Fruit fly (Drosophila melanogaster) whole organism, embryonic: ENCODE data around the gene CG7974.
A peak's percentile ranks its signal among the peaks of the same experiment; 100 is the strongest.

Source experiments
- Atf-2 ChIP-seq: fragments of 200-800 bp; sonication (Bioruptor generic); optimal IDR thresholded peaks from 2 replicates; lab custom pipeline; 2016; ENCODE audit warnings: missing biosample characterization, missing genetic modification characterization
- Bgb ChIP-seq: fragments of 200-800 bp; sonication (Bioruptor generic); IDR thresholded peaks from 2 replicates; pipeline ENCODE4 v1.3.6; 2022; ENCODE audit warnings: missing biosample characterization, missing genetic modification characterization; ENCODE audit not compliant: partially characterized antibody
- CG11093 ChIP-seq: fragments of 200-800 bp; sonication (Bioruptor generic); IDR thresholded peaks from 3 replicates; pipeline ENCODE4 v1.3.6; 2022; ENCODE audit warnings: missing biosample characterization, missing genetic modification characterization
- CG1233 ChIP-seq: fragments of 200-800 bp; sonication (Bioruptor generic); optimal IDR thresholded peaks from 4 replicates; lab custom pipeline; 2018; ENCODE audit warnings: missing biosample characterization, mild to moderate bottlenecking, missing genetic modification characterization
- CG12942 ChIP-seq: fragments of 200-800 bp; sonication (Bioruptor generic); optimal IDR thresholded peaks from 3 replicates; lab custom pipeline; 2016; ENCODE audit warnings: missing biosample characterization, missing genetic modification characterization
- CG15479 ChIP-seq: fragments of 200-800 bp; sonication (Bioruptor generic); optimal IDR thresholded peaks from 3 replicates; lab custom pipeline; 2019; ENCODE audit warnings: missing biosample characterization, mild to moderate bottlenecking, missing genetic modification characterization, moderate library complexity
- CG17361 ChIP-seq: fragments of 200-800 bp; sonication (Bioruptor generic); IDR thresholded peaks from 3 replicates; pipeline ENCODE4 v1.3.6; 2022; ENCODE audit warnings: missing biosample characterization, missing genetic modification characterization
- CG17385 ChIP-seq: fragments of 200-800 bp; sonication (Bioruptor generic); optimal IDR thresholded peaks from 3 replicates; lab custom pipeline; 2018; ENCODE audit warnings: missing biosample characterization, mild to moderate bottlenecking, missing genetic modification characterization
- CG2875 ChIP-seq: fragments of 200-800 bp; sonication (Bioruptor generic); optimal IDR thresholded peaks from 2 replicates; lab custom pipeline; 2017; ENCODE audit warnings: missing biosample characterization, mild to moderate bottlenecking, missing genetic modification characterization, missing genetic modification reagents
- CG32772 ChIP-seq: fragments of 200-800 bp; sonication (Bioruptor generic); IDR thresholded peaks from 2 replicates; pipeline ENCODE4 v1.3.6; 2022; ENCODE audit warnings: missing biosample characterization, missing genetic modification characterization
- CG3995 ChIP-seq: fragments of 200-800 bp; sonication (Bioruptor generic); optimal IDR thresholded peaks from 3 replicates; lab custom pipeline; 2016; ENCODE audit warnings: missing biosample characterization, missing genetic modification characterization
- CG4424 ChIP-seq: fragments of 200-800 bp; sonication (Bioruptor generic); optimal IDR thresholded peaks from 3 replicates; lab custom pipeline; 2016; ENCODE audit warnings: missing biosample characterization, missing genetic modification characterization
- CG6654 ChIP-seq: fragments of 200-800 bp; sonication (Bioruptor generic); optimal IDR thresholded peaks from 2 replicates; lab custom pipeline; 2017; ENCODE audit warnings: missing biosample characterization, mild to moderate bottlenecking, missing genetic modification characterization
- CG7786 ChIP-seq: fragments of 200-800 bp; sonication (Bioruptor generic); optimal IDR thresholded peaks from 2 replicates; lab custom pipeline; 2016; ENCODE audit warnings: missing biosample characterization, missing genetic modification characterization
- CG8089 ChIP-seq: fragments of 200-800 bp; sonication (Bioruptor generic); optimal IDR thresholded peaks from 3 replicates; lab custom pipeline; 2016; ENCODE audit warnings: missing biosample characterization, missing genetic modification characterization
- CkIIα-i1 ChIP-seq: fragments of 200-800 bp; sonication (Bioruptor generic); IDR thresholded peaks from 2 replicates; pipeline ENCODE4 v1.3.6; 2022; ENCODE audit warnings: missing biosample characterization, missing genetic modification characterization
- Dek ChIP-seq: fragments of 200-800 bp; sonication (Bioruptor generic); optimal IDR thresholded peaks from 3 replicates; lab custom pipeline; 2019; ENCODE audit warnings: missing biosample characterization, mild to moderate bottlenecking, missing genetic modification characterization, moderate library complexity
- Dfd ChIP-seq, 2 experiments: fragments of >200 bp; optimal IDR thresholded peaks; 2 replicates each; lab custom pipeline; 2017; ENCODE audit warnings: missing biosample characterization in 2 of 2, missing genetic modification characterization in 2 of 2
- Drgx ChIP-seq: fragments of 200-800 bp; sonication (Bioruptor generic); IDR thresholded peaks from 2 replicates; pipeline ENCODE4 v1.3.6; 2022; ENCODE audit warnings: missing biosample characterization, missing genetic modification characterization
- ERR ChIP-seq: fragments of 200-800 bp; sonication (Bioruptor generic); optimal IDR thresholded peaks from 2 replicates; lab custom pipeline; 2016; ENCODE audit warnings: missing biosample characterization, missing genetic modification characterization
- Fer3 ChIP-seq: fragments of 200-800 bp; sonication (Bioruptor generic); optimal IDR thresholded peaks from 2 replicates; lab custom pipeline; 2018; ENCODE audit warnings: missing biosample characterization, mild to moderate bottlenecking, missing genetic modification characterization, moderate library complexity
- Hmx ChIP-seq: fragments of 200-800 bp; sonication (Bioruptor generic); optimal IDR thresholded peaks from 2 replicates; lab custom pipeline; 2016; ENCODE audit warnings: missing biosample characterization, missing genetic modification characterization
- Lim3 ChIP-seq: fragments of 200-800 bp; sonication (Bioruptor generic); IDR thresholded peaks from 2 replicates; pipeline ENCODE4 v1.3.6; 2022; ENCODE audit warnings: missing biosample characterization, missing genetic modification characterization
- Nf-YC ChIP-seq: fragments of 200-800 bp; optimal IDR thresholded peaks from 3 replicates; lab custom pipeline; 2019; ENCODE audit warnings: missing biosample characterization, mild to moderate bottlenecking, missing genetic modification characterization, moderate library complexity
- Oli ChIP-seq: fragments of 200-800 bp; sonication (Bioruptor generic); optimal IDR thresholded peaks from 2 replicates; lab custom pipeline; 2018; ENCODE audit warnings: missing biosample characterization, mild to moderate bottlenecking, missing genetic modification characterization, moderate library complexity
- Sry-δ ChIP-seq: fragments of 200-800 bp; sonication (Bioruptor generic); optimal IDR thresholded peaks from 2 replicates; lab custom pipeline; 2016; ENCODE audit warnings: missing biosample characterization, missing genetic modification characterization
- Ssrp ChIP-seq: fragments of 200-800 bp; sonication (Bioruptor generic); optimal IDR thresholded peaks from 2 replicates; lab custom pipeline; 2018; ENCODE audit warnings: missing biosample characterization, mild to moderate bottlenecking, missing genetic modification characterization, moderate library complexity
- ab ChIP-seq: fragments of 200-800 bp; sonication (Bioruptor generic); optimal IDR thresholded peaks from 2 replicates; lab custom pipeline; 2016; ENCODE audit warnings: missing biosample characterization, missing genetic modification characterization
- btn ChIP-seq: fragments of 200-800 bp; sonication (Bioruptor generic); optimal IDR thresholded peaks from 2 replicates; lab custom pipeline; 2016; ENCODE audit warnings: missing biosample characterization, missing genetic modification characterization
- cato ChIP-seq: fragments of 200-800 bp; sonication (Bioruptor generic); optimal IDR thresholded peaks from 2 replicates; lab custom pipeline; 2016; ENCODE audit warnings: missing biosample characterization, missing genetic modification characterization, borderline replicate concordance
- chif ChIP-seq, 2 experiments: fragments of 200-800 bp; sonication (Bioruptor generic); optimal IDR thresholded peaks; 3 replicates each; lab custom pipeline; 2016; ENCODE audit warnings: missing biosample characterization in 2 of 2, missing genetic modification characterization in 2 of 2
- dimm ChIP-seq: fragments of 200-800 bp; sonication (Bioruptor generic); IDR thresholded peaks from 2 replicates; pipeline ENCODE4 v1.3.6; 2022; ENCODE audit warnings: missing biosample characterization, missing genetic modification characterization
- disco-r ChIP-seq: fragments of 200-800 bp; sonication (Bioruptor generic); optimal IDR thresholded peaks from 2 replicates; lab custom pipeline; 2016; ENCODE audit warnings: missing biosample characterization, missing genetic modification characterization
- en ChIP-seq: fragments of 200-800 bp; sonication (Bioruptor generic); optimal IDR thresholded peaks from 2 replicates; lab custom pipeline; 2016; ENCODE audit warnings: missing biosample characterization, missing genetic modification characterization
- esg ChIP-seq: fragments of 200-800 bp; sonication (Bioruptor generic); conservative IDR thresholded peaks from 2 replicates; pipeline ENCODE4 v1.3.6; 2022; ENCODE audit warnings: missing biosample characterization, missing genetic modification characterization
- eyg ChIP-seq: fragments of 200-800 bp; sonication (Bioruptor generic); optimal IDR thresholded peaks from 3 replicates; lab custom pipeline; 2016; ENCODE audit warnings: missing biosample characterization, missing genetic modification characterization
- ftz-f1 ChIP-seq: fragments of 200-800 bp; sonication (Bioruptor generic); optimal IDR thresholded peaks from 2 replicates; lab custom pipeline; 2016; ENCODE audit warnings: missing biosample characterization, missing genetic modification characterization
- gce ChIP-seq: fragments of 200-800 bp; sonication (Bioruptor generic); IDR thresholded peaks from 3 replicates; pipeline ENCODE4 v1.3.6; 2022; ENCODE audit warnings: missing biosample characterization, missing genetic modification characterization
- gem ChIP-seq: fragments of 200-800 bp; sonication (Bioruptor generic); optimal IDR thresholded peaks from 2 replicates; lab custom pipeline; 2019; ENCODE audit warnings: missing biosample characterization, mild to moderate bottlenecking, missing genetic modification characterization, moderate library complexity
- grau ChIP-seq: fragments of 200-800 bp; optimal IDR thresholded peaks from 3 replicates; lab custom pipeline; 2019; ENCODE audit warnings: missing biosample characterization, mild to moderate bottlenecking, missing genetic modification characterization, moderate library complexity
- ham ChIP-seq: fragments of 200-800 bp; sonication (Bioruptor generic); IDR thresholded peaks from 2 replicates; pipeline ENCODE4 v1.3.6; 2022; ENCODE audit warnings: missing biosample characterization, missing genetic modification characterization
- lilli ChIP-seq: fragments of 200-800 bp; sonication (Bioruptor generic); optimal IDR thresholded peaks from 3 replicates; lab custom pipeline; 2016; ENCODE audit warnings: missing biosample characterization, missing genetic modification characterization
- lmd ChIP-seq: fragments of 200-800 bp; sonication (Bioruptor generic); IDR thresholded peaks from 2 replicates; pipeline ENCODE4 v1.3.6; 2022; ENCODE audit warnings: missing biosample characterization, missing genetic modification characterization
- nmo ChIP-seq: fragments of 200-800 bp; sonication (Bioruptor generic); optimal IDR thresholded peaks from 2 replicates; lab custom pipeline; 2018; ENCODE audit warnings: missing biosample characterization, mild to moderate bottlenecking, missing genetic modification characterization, moderate library complexity
- prd ChIP-seq, 3 experiments: fragments of >200 bp in 2 of 3; fragments of 200-800 bp in 1 of 3; sonication (Bioruptor generic) in 1 of 3; optimal IDR thresholded peaks in 2 of 3; IDR thresholded peaks in 1 of 3; 2 replicates in 2 of 3; 3 replicates in 1 of 3; pipeline versions ENCODE4 v1.3.6 to Lab custom; 2017 to 2022; ENCODE audit warnings: missing biosample characterization in 1 of 3, missing genetic modification characterization in 1 of 3
- psq ChIP-seq: fragments of 200-800 bp; sonication (Bioruptor generic); optimal IDR thresholded peaks from 2 replicates; lab custom pipeline; 2017; ENCODE audit warnings: missing biosample characterization, missing genetic modification characterization
- ro ChIP-seq: fragments of 200-800 bp; sonication (Bioruptor generic); IDR thresholded peaks from 2 replicates; pipeline ENCODE4 v1.3.6; 2022; ENCODE audit warnings: missing biosample characterization, missing genetic modification characterization
- sqz ChIP-seq: fragments of 200-800 bp; sonication (Bioruptor generic); optimal IDR thresholded peaks from 3 replicates; lab custom pipeline; 2018; ENCODE audit warnings: missing biosample characterization, mild to moderate bottlenecking, missing genetic modification characterization
- stwl ChIP-seq: fragments of 200-800 bp; sonication (Bioruptor generic); optimal IDR thresholded peaks from 3 replicates; lab custom pipeline; 2018; ENCODE audit warnings: missing biosample characterization, mild to moderate bottlenecking, missing genetic modification characterization, moderate library complexity
- tio ChIP-seq: fragments of 200-800 bp; sonication (Bioruptor generic); optimal IDR thresholded peaks from 2 replicates; lab custom pipeline; 2017; ENCODE audit warnings: missing biosample characterization, missing genetic modification characterization, inconsistent platforms
- tll ChIP-seq, 2 experiments: fragments of 200-800 bp in 1 of 2; fragments of >200 bp in 1 of 2; sonication (Bioruptor generic) in 1 of 2; optimal IDR thresholded peaks; 2 replicates each; lab custom pipeline; 2017 to 2019; ENCODE audit warnings: missing biosample characterization in 2 of 2, missing genetic modification characterization in 2 of 2, mild to moderate bottlenecking in 1 of 2, moderate library complexity in 1 of 2

Gene CG7974

dm6 chr3L:1647276-1647919, 17.5 kb upstream of the CG7974 start, which contains the start of the genes CG17249 and Bro (continued):
- no peak for TF ChIP-seq CG4424 (GFP tag; lab: Kevin White, UChicago)
- TF ChIP-seq Hmx (GFP tag; lab: Kevin White, UChicago) = no peak
- no peak for TF ChIP-seq prd (optimal IDR thresholded peaks at IDR 0.05; lab: Kevin White, UChicago)
- TF ChIP-seq prd (GFP tag; IDR thresholded peaks at IDR 0.05; lab: Robert Waterston, UW) = no peak
- TF ChIP-seq lmd = no peak
- no peak for TF ChIP-seq ab (GFP tag; lab: Kevin White, UChicago)
- no peak for TF ChIP-seq eyg (GFP tag; lab: Kevin White, UChicago)
- TF ChIP-seq Dek (tag; lab: Kevin White, UChicago) = no peak
- TF ChIP-seq Lim3 (GFP tag; lab: Robert Waterston, UW) = no peak
- no peak for TF ChIP-seq Oli (tag; lab: Kevin White, UChicago)
- TF ChIP-seq CG11093 (GFP tag; lab: Robert Waterston, UW) = no peak
- TF ChIP-seq CG2875 (GFP tag; lab: Kevin White, UChicago) = no peak
- TF ChIP-seq ftz-f1 = no peak
- no peak for TF ChIP-seq sqz
- TF ChIP-seq nmo (GFP tag; lab: Kevin White, UChicago) = peak; percentile 31
- peak; percentile 9 for TF ChIP-seq CG12942 (GFP tag; lab: Kevin White, UChicago)
- TF ChIP-seq CG17385 = peak; percentile 38
- TF ChIP-seq CG17361 (GFP tag; lab: Robert Waterston, UW) = no peak
- TF ChIP-seq Dfd (GFP tag; optimal IDR thresholded peaks at IDR 0.05; lab: Kevin White, UChicago) = no peak
- TF ChIP-seq gce (GFP tag; lab: Robert Waterston, UW) = no peak
- TF ChIP-seq esg = no peak
- no peak for TF ChIP-seq ham
- no peak for TF ChIP-seq Drgx (GFP tag; lab: Robert Waterston, UW)
- peak; percentile 59 for TF ChIP-seq CG7786 (GFP tag; lab: Kevin White, UChicago)
- no peak for TF ChIP-seq cato (GFP tag; lab: Kevin White, UChicago)
- peak; percentile 59 for TF ChIP-seq ERR (GFP tag; lab: Kevin White, UChicago)
- peak; percentile 28 for TF ChIP-seq CG8089 (GFP tag; lab: Kevin White, UChicago)
- no peak for TF ChIP-seq psq
- TF ChIP-seq dimm = no peak
- no peak for TF ChIP-seq CG15479
- TF ChIP-seq CG3995 (GFP tag; lab: Kevin White, UChicago) = peak; percentile 5
- TF ChIP-seq CkIIα-i1 (GFP tag; lab: Robert Waterston, UW) = no peak
- no peak for TF ChIP-seq tio (GFP tag; lab: Kevin White, UChicago)
- no peak for TF ChIP-seq CG6654 (GFP tag; lab: Kevin White, UChicago)
- no peak for TF ChIP-seq CG1233 (GFP tag; lab: Kevin White, UChicago)
- no peak for TF ChIP-seq gem
- peak; percentile 13 for TF ChIP-seq grau (tag; lab: Kevin White, UChicago)
- TF ChIP-seq stwl (tag; lab: Kevin White, UChicago) = peak; percentile 42
- no peak for TF ChIP-seq chif (GFP tag; optimal IDR thresholded peaks at IDR 0.05; lab: Kevin White, UChicago)
- no peak for TF ChIP-seq Ssrp
- TF ChIP-seq disco-r (GFP tag; lab: Kevin White, UChicago) = no peak
- TF ChIP-seq en = no peak
- no peak for TF ChIP-seq CG32772
- TF ChIP-seq Sry-δ (GFP tag; lab: Kevin White, UChicago) = peak; percentile 37
- no peak for TF ChIP-seq Fer3 (tag; lab: Kevin White, UChicago)
- no peak for TF ChIP-seq btn (GFP tag; lab: Kevin White, UChicago)
- TF ChIP-seq Nf-YC (tag; lab: Kevin White, UChicago) = no peak
- TF ChIP-seq ro = no peak
- TF ChIP-seq Bgb = peak; percentile 61
- TF ChIP-seq tll (GFP tag; optimal IDR thresholded peaks at IDR 0.05; lab: Kevin White, UChicago) = no peak
- TF ChIP-seq Atf-2 (GFP tag; lab: Kevin White, UChicago) = no peak
- peak; percentile 72 for TF ChIP-seq lilli (GFP tag; lab: Kevin White, UChicago)
